Worm (Caenorhabditis elegans) whole organism, early embryonic: ENCODE measurements around the gene F38B6.7.

Experiments used
- B0310.2 ChIP-seq: sonication (generic microtip); optimal IDR thresholded peaks from 2 replicates; lab custom pipeline; 2016; ENCODE audit warnings: mild to moderate bottlenecking, missing genetic modification characterization, missing compliant biosample characterization
- F13C5.2 ChIP-seq: sonication (generic microtip); optimal IDR thresholded peaks from 2 replicates; lab custom pipeline; 2017; ENCODE audit warnings: mild to moderate bottlenecking, missing genetic modification characterization, inconsistent platforms, missing compliant biosample characterization
- aly-1 ChIP-seq: sonication (generic microtip); optimal IDR thresholded peaks from 2 replicates; lab custom pipeline; 2016; ENCODE audit warnings: missing genetic modification characterization, missing compliant biosample characterization
- ama-1 ChIP-seq: fragments of 150-350 bp; optimal IDR thresholded peaks from 2 replicates; lab custom pipeline; 2014
- ceh-13 ChIP-seq: fragments of 200-800 bp; sonication (Bioruptor generic); optimal IDR thresholded peaks from 2 replicates; lab custom pipeline; 2018; ENCODE audit warnings: mild to moderate bottlenecking, missing genetic modification characterization, missing compliant biosample characterization
- ceh-36 ChIP-seq: sonication (generic microtip); optimal IDR thresholded peaks from 2 replicates; lab custom pipeline; 2016; ENCODE audit warnings: missing genetic modification characterization, inconsistent platforms, missing compliant biosample characterization
- ets-7 ChIP-seq: sonication (generic microtip); optimal IDR thresholded peaks from 2 replicates; lab custom pipeline; 2016; ENCODE audit warnings: missing genotype, missing genetic modification characterization, missing compliant biosample characterization
- flt-1 ChIP-seq: fragments of 200-800 bp; sonication (Bioruptor generic); IDR thresholded peaks from 2 replicates; pipeline ENCODE4 v1.3.6; 2022; ENCODE audit warnings: missing genetic modification characterization, missing compliant biosample characterization
- hmbx-1 ChIP-seq: sonication (generic microtip); optimal IDR thresholded peaks from 2 replicates; lab custom pipeline; 2016; ENCODE audit warnings: mild to moderate bottlenecking, missing genetic modification characterization, missing compliant biosample characterization
- hmg-4 ChIP-seq: fragments of 200-800 bp; sonication (Bioruptor generic); optimal IDR thresholded peaks from 2 replicates; lab custom pipeline; 2018; ENCODE audit warnings: mild to moderate bottlenecking, missing genetic modification characterization, missing compliant biosample characterization
- hnd-1 ChIP-seq: sonication (generic microtip); optimal IDR thresholded peaks from 2 replicates; lab custom pipeline; 2016; ENCODE audit warnings: missing genetic modification characterization, missing compliant biosample characterization
- pes-1 ChIP-seq: fragments of 200-800 bp; sonication (Bioruptor generic); IDR thresholded peaks from 2 replicates; pipeline ENCODE4 v1.3.6; 2022; ENCODE audit warnings: missing genetic modification reagents, missing genetic modification characterization, missing compliant biosample characterization
- scrt-1 ChIP-seq: fragments of 200-800 bp; sonication (Bioruptor generic); IDR thresholded peaks from 2 replicates; pipeline ENCODE4 v1.3.6; 2022; ENCODE audit warnings: missing genetic modification characterization, missing compliant biosample characterization
- sea-1 ChIP-seq: fragments of 200-800 bp; sonication (Bioruptor generic); conservative IDR thresholded peaks from 2 replicates; pipeline ENCODE4 v1.3.6; 2022; ENCODE audit warnings: missing genetic modification characterization, missing compliant biosample characterization
- tbx-11 ChIP-seq: fragments of 200-800 bp; sonication (Bioruptor generic); IDR thresholded peaks from 2 replicates; pipeline ENCODE4 v1.3.6; 2022; ENCODE audit warnings: missing genetic modification characterization, missing compliant biosample characterization
- tbx-37 ChIP-seq: fragments of 200-800 bp; sonication (Bioruptor generic); conservative IDR thresholded peaks from 2 replicates; pipeline ENCODE4 v1.3.6; 2022; ENCODE audit warnings: missing genetic modification reagents, missing genetic modification characterization, missing compliant biosample characterization
- tra-4 ChIP-seq: sonication (generic microtip); optimal IDR thresholded peaks from 2 replicates; lab custom pipeline; 2017; ENCODE audit warnings: missing genetic modification characterization, missing compliant biosample characterization

Gene F38B6.7

DNA sequence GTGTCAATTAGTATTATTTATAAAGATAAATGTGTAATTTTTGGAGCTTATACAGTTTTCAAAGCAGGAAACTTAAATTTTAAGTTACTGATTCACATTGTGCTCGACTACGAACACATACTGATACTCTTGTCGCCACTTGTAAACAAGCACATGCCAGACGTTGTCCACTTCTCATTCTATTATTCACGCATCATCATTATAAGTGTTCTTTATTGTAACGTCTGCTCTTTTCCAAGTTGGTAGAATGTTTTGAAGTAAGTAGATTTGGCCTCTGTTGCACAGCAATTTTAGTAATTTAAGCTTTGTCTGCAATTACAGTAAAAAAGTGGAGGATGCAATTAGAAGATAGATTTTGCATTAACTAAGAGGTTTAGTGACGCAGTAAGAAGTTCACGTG, 5.3 kb downstream of the F38B6.7 start:
- TF ChIP-seq ets-7 (no peak), ceh-13 (GFP tag; lab: Kevin White, UChicago) (no peak), pes-1 (GFP tag; lab: Robert Waterston, UW) (no peak), tra-4 (tag; lab: Kevin White, UChicago) (no peak), ceh-36 (no peak), hnd-1 (tag; lab: Kevin White, UChicago) (no peak)

DNA sequence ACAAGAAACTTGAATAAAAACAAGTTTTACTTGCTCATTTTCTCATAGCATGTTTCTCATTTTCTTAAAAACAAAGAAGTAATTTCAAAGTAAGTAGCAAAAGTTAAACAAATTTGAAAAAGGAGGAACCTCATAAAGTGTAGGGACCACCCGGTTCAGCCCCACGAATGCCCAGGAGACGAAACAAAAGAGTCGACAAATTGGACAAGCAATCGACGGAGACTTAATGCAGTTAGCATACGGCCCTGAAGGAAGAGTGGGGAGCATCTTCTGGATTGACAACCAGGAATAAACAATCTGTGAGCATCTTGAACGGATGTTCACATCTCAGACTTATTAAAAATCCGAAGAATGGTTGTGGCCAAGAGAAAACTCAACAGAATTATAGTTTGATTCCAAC, 6.5 kb downstream of the F38B6.7 start:
- TF ChIP-seq tbx-11 (GFP tag; lab: Robert Waterston, UW): no peak

DNA sequence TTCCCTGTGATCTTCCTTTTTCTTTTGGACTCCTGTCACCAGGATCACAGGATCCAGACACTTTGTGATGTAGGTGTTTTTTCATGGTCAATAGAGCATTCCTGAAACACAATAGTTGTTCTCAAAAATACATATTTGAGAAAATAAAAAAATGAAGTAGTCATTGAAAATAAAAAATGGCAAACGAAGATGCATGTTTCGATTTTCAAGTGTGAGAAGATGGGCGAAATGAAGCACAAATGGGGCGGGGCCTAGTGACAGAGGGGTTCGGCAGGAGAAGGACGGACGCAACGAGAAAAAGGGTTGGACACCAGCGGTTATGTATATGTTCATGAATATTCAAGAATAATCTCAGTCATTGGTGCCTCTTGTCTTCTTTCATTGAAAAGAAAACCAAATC, 8.2 kb downstream of the F38B6.7 start, which contains the start of gene F38B6.6:
F38B6.6 (minus strand) TSS at position 101 of the 400 bp plus-strand sequence.
- no peak for TF ChIP-seq F13C5.2

- TF ChIP-seq pes-1 (GFP tag; lab: Robert Waterston, UW) (no peak), hnd-1 (tag; lab: Kevin White, UChicago) (no peak), aly-1 (no peak), ets-7 (no peak), tra-4 (tag; lab: Kevin White, UChicago) (no peak), ceh-36 (no peak), tbx-37 (GFP tag; lab: Robert Waterston, UW) (no peak), flt-1 (GFP tag; lab: Robert Waterston, UW) (no peak), B0310.2 (tag; lab: Kevin White, UChicago) (no peak), hmbx-1 (tag; lab: Kevin White, UChicago) (no peak), ceh-13 (GFP tag; lab: Kevin White, UChicago) (no peak), hmg-4 (GFP tag; lab: Kevin White, UChicago) (no peak), tbx-11 (GFP tag; lab: Robert Waterston, UW) (no peak), scrt-1 (GFP tag; lab: Robert Waterston, UW) (no peak), ama-1 (lab: Kevin White, UChicago) (no peak), F13C5.2 (no peak), sea-1 (GFP tag; lab: Robert Waterston, UW) (no peak)
Measured at ce11 chrX:6688953-6689562, 9.1 kb downstream of the F38B6.7 start.

DNA sequence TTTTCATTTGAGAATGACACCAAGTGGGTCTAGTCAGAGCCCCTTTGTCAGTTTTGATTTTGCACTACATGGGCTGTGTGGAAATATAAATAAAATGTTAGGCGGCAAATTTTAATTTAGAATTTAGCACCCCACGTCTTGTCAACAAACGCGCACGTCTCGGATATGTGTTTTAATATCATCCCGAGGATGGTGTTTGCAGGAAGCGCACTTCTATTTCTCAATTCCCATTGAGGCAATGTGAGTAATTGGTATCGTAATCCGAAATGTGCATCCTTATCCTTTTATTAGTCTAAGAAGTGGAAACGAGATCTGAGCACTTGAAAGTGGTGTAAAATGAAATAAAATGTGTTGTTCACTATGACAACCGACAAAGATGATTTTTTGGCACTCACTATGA, 10.4 kb downstream of the F38B6.7 start:
- TF ChIP-seq ama-1 (lab: Kevin White, UChicago) (no peak), B0310.2 (tag; lab: Kevin White, UChicago) (no peak), flt-1 (GFP tag; lab: Robert Waterston, UW) (no peak), hmbx-1 (tag; lab: Kevin White, UChicago) (no peak), ets-7 (no peak), hmg-4 (GFP tag; lab: Kevin White, UChicago) (no peak), tbx-37 (GFP tag; lab: Robert Waterston, UW) (no peak), ceh-36 (no peak)

ce11 chrX:6687345-6687744, 10.8 kb downstream of the F38B6.7 start:
- TF ChIP-seq tbx-37 (GFP tag; lab: Robert Waterston, UW) (no peak), sea-1 (GFP tag; lab: Robert Waterston, UW) (no peak), ets-7 (no peak), aly-1 (no peak), tra-4 (tag; lab: Kevin White, UChicago) (no peak), hnd-1 (tag; lab: Kevin White, UChicago) (no peak), ama-1 (lab: Kevin White, UChicago) (no peak), ceh-13 (GFP tag; lab: Kevin White, UChicago) (no peak), hmg-4 (GFP tag; lab: Kevin White, UChicago) (no peak), tbx-11 (GFP tag; lab: Robert Waterston, UW) (no peak), B0310.2 (tag; lab: Kevin White, UChicago) (no peak), pes-1 (GFP tag; lab: Robert Waterston, UW) (no peak), F13C5.2 (no peak), ceh-36 (no peak), scrt-1 (GFP tag; lab: Robert Waterston, UW) (no peak), flt-1 (GFP tag; lab: Robert Waterston, UW) (no peak), hmbx-1 (tag; lab: Kevin White, UChicago) (no peak)

DNA sequence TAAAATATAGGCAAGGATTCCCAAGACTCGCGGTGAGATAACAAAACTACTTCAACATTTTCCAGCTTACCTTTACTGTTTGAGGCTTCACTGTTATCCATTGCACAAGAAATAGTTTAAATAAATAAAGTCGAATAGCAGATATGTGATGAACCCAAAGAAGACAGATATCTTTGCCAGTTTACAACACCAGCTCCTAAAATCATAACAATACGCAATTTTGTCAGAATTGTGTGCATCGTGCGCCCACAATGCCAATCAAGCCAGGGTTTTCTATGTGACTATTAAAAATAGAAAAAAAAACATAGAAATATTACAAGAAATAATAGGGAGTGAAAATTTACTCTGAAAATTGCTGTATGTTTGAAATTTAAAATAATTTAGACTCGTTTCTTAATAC, 15.5 kb downstream of the F38B6.7 start, which contains the start of gene F38B6.8:
F38B6.8 (minus strand) TSS at position 101 of the 400 bp plus-strand sequence.
- TF ChIP-seq hnd-1 (tag; lab: Kevin White, UChicago) (no peak), F13C5.2 (no peak), aly-1 (no peak), hmg-4 (GFP tag; lab: Kevin White, UChicago) (no peak), flt-1 (GFP tag; lab: Robert Waterston, UW) (no peak), ceh-36 (no peak), scrt-1 (GFP tag; lab: Robert Waterston, UW) (no peak), pes-1 (GFP tag; lab: Robert Waterston, UW) (no peak), tbx-11 (GFP tag; lab: Robert Waterston, UW) (no peak), hmbx-1 (tag; lab: Kevin White, UChicago) (no peak), tbx-37 (GFP tag; lab: Robert Waterston, UW) (no peak), ama-1 (lab: Kevin White, UChicago) (no peak), ceh-13 (GFP tag; lab: Kevin White, UChicago) (no peak), ets-7 (no peak), B0310.2 (tag; lab: Kevin White, UChicago) (no peak), tra-4 (tag; lab: Kevin White, UChicago) (no peak), sea-1 (GFP tag; lab: Robert Waterston, UW) (no peak)
